Worm (Caenorhabditis elegans) whole organism, L4/young adult: ENCODE results near the gene F44D12.6.

Source experiments
- dao-5 ChIP-seq: sonication (generic microtip); optimal IDR thresholded peaks from 2 replicates; lab custom pipeline; 2016; ENCODE audit warnings: missing genotype, missing genetic modification characterization, moderate library complexity, missing compliant biosample characterization
- him-1 ChIP-seq: sonication (generic microtip); optimal IDR thresholded peaks from 2 replicates; lab custom pipeline; 2016; ENCODE audit warnings: missing genotype, missing genetic modification reagents, missing genetic modification characterization, missing compliant biosample characterization

DNA sequence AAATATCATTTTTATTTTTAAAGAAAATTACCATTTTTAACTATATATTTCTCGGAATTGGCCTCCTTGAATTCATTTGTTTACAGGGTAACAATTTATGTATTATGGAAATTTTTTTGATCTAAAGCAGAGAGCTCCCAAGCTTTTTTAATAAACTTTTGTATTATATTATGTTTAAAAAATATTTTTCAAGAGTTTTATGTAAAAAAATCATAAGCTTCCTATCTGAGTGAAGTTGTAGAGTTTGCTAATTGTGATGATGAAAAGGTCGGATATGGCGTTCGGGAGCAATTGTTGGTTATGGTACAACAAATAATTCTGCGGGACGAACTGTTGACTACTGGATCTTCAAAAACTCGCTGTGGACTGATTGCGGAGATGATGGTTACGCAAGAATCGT, 11.9 kb upstream of the F44D12.6 start, which contains the start of gene F44D12.19:
- TF ChIP-seq dao-5 (tag; lab: Kevin White, UChicago) (no peak), him-1 (no peak)
